Fruit fly (Drosophila melanogaster): ENCODE results near the gene cutlet.

- no peak for TF ChIP-seq psq (GFP tag; optimal IDR thresholded peaks at IDR 0.05)
- no peak for TF ChIP-seq Abd-B (GFP tag; optimal IDR thresholded peaks at IDR 0.05)
- TF ChIP-seq Myc (optimal IDR thresholded peaks at IDR 0.05): no peak
- TF ChIP-seq lola (GFP tag; optimal IDR thresholded peaks at IDR 0.05): no peak
- no peak for TF ChIP-seq Hnf4 (GFP tag; optimal IDR thresholded peaks at IDR 0.05)
- TF ChIP-seq pan (optimal IDR thresholded peaks at IDR 0.05): no peak
- no peak for TF ChIP-seq Hr83 (GFP tag; optimal IDR thresholded peaks at IDR 0.05; ENCODE audit: poor library complexity, severe bottlenecking)
- no peak for TF ChIP-seq HLH106 (tag; optimal IDR thresholded peaks at IDR 0.05)
- TF ChIP-seq OdsH (GFP tag; optimal IDR thresholded peaks at IDR 0.05): no peak
Measured at dm6 chr2L:3756831-3757351, 45.3 kb upstream of the cutlet start, which contains the start of gene CG43707.

Data from whole organism, wandering third instar larva.